Worm (Caenorhabditis elegans) whole organism, young adult: ENCODE measurements around the gene gcy-1.

ENCODE experiments used
- B0336.3 ChIP-seq: fragments of 200-800 bp; sonication (Bioruptor generic); IDR thresholded peaks from 2 replicates; pipeline ENCODE4 v1.3.6; 2022; ENCODE audit warnings: missing genetic modification characterization, missing compliant biosample characterization
- C17E4.6 ChIP-seq: fragments of 200-800 bp; sonication (Bioruptor generic); IDR thresholded peaks from 2 replicates; pipeline ENCODE4 v1.3.6; 2022; ENCODE audit warnings: missing genetic modification reagents, missing genetic modification characterization, missing compliant biosample characterization
- F10E7.11 ChIP-seq: sonication (generic microtip); optimal IDR thresholded peaks from 2 replicates; lab custom pipeline; 2017; ENCODE audit warnings: mild to moderate bottlenecking, missing genetic modification characterization, moderate library complexity, missing compliant biosample characterization
- F39B2.1 ChIP-seq: fragments of 200-800 bp; sonication (Bioruptor generic); IDR thresholded peaks from 2 replicates; pipeline ENCODE4 v1.3.6; 2022; ENCODE audit warnings: missing genetic modification reagents, missing genetic modification characterization, missing compliant biosample characterization
- Y53F4B.3 ChIP-seq: fragments of 200-800 bp; sonication (Bioruptor generic); IDR thresholded peaks from 2 replicates; pipeline ENCODE4 v1.3.6; 2022; ENCODE audit warnings: missing genetic modification reagents, missing genetic modification characterization, missing compliant biosample characterization
- Y67H2A.10 ChIP-seq: fragments of 200-800 bp; sonication (Bioruptor generic); conservative IDR thresholded peaks from 2 replicates; pipeline ENCODE4 v1.3.6; 2022; ENCODE audit warnings: missing genetic modification reagents, missing genetic modification characterization, missing compliant biosample characterization
- Y95B8A.8 ChIP-seq: fragments of 200-800 bp; sonication (Bioruptor generic); IDR thresholded peaks from 2 replicates; pipeline ENCODE4 v1.3.6; 2022; ENCODE audit warnings: missing genetic modification reagents, missing genetic modification characterization, missing compliant biosample characterization
- ZK185.1 ChIP-seq: sonication (generic microtip); optimal IDR thresholded peaks from 2 replicates; lab custom pipeline; 2016; ENCODE audit warnings: mild to moderate bottlenecking, missing genetic modification characterization, missing compliant biosample characterization; ENCODE audit not compliant: poor library complexity, severe bottlenecking
- aptf-2 ChIP-seq: fragments of 200-800 bp; sonication (Bioruptor generic); conservative IDR thresholded peaks from 2 replicates; pipeline ENCODE4 v1.3.6; 2022; ENCODE audit warnings: missing genetic modification reagents, missing genetic modification characterization, missing compliant biosample characterization
- attf-5 ChIP-seq: fragments of 200-800 bp; sonication (Bioruptor generic); optimal IDR thresholded peaks from 2 replicates; lab custom pipeline; 2018; ENCODE audit warnings: mild to moderate bottlenecking, missing genetic modification characterization, missing compliant biosample characterization
- ceh-27 ChIP-seq: fragments of 200-800 bp; sonication (Bioruptor generic); optimal IDR thresholded peaks from 2 replicates; lab custom pipeline; 2018; ENCODE audit warnings: mild to moderate bottlenecking, missing genetic modification characterization, moderate library complexity, missing compliant biosample characterization
- ceh-40 ChIP-seq: fragments of 200-800 bp; sonication (Bioruptor generic); IDR thresholded peaks from 2 replicates; pipeline ENCODE4 v1.3.6; 2022; ENCODE audit warnings: missing genetic modification characterization, missing compliant biosample characterization
- ceh-58 ChIP-seq: fragments of 200-800 bp; sonication (Bioruptor generic); IDR thresholded peaks from 2 replicates; pipeline ENCODE4 v1.3.6; 2022; ENCODE audit warnings: missing genetic modification characterization, missing compliant biosample characterization
- ceh-79 ChIP-seq: sonication (generic microtip); optimal IDR thresholded peaks from 2 replicates; lab custom pipeline; 2017; ENCODE audit warnings: mild to moderate bottlenecking, missing genetic modification characterization, missing compliant biosample characterization
- chd-7 ChIP-seq: sonication (generic microtip); optimal IDR thresholded peaks from 2 replicates; lab custom pipeline; 2016; ENCODE audit warnings: mild to moderate bottlenecking, missing genetic modification characterization, moderate library complexity, missing compliant biosample characterization
- die-1 ChIP-seq: sonication (generic microtip); optimal IDR thresholded peaks from 2 replicates; lab custom pipeline; 2016; ENCODE audit warnings: missing genotype, mild to moderate bottlenecking, missing genetic modification characterization, missing compliant biosample characterization
- dpff-1 ChIP-seq: sonication (generic microtip); optimal IDR thresholded peaks from 2 replicates; lab custom pipeline; 2017; ENCODE audit warnings: mild to moderate bottlenecking, missing genetic modification characterization, missing compliant biosample characterization
- dpl-1 ChIP-seq: fragments of 150-350 bp; optimal IDR thresholded peaks from 2 replicates; lab custom pipeline; 2014; ENCODE audit warnings: missing biosample characterization, missing genetic modification reagents, missing genetic modification characterization
- efl-1 ChIP-seq: fragments of 150-350 bp; optimal IDR thresholded peaks from 2 replicates; lab custom pipeline; 2014; ENCODE audit warnings: missing biosample characterization, missing genetic modification reagents, missing genetic modification characterization
- egl-44 ChIP-seq: fragments of 200-800 bp; sonication (Bioruptor generic); IDR thresholded peaks from 2 replicates; pipeline ENCODE4 v1.3.6; 2022; ENCODE audit warnings: missing genetic modification reagents, missing genetic modification characterization, missing compliant biosample characterization
- hmg-1.2 ChIP-seq: fragments of 200-800 bp; sonication (Bioruptor generic); IDR thresholded peaks from 2 replicates; pipeline ENCODE4 v1.3.6; 2022; ENCODE audit warnings: missing genetic modification reagents, missing genetic modification characterization, missing compliant biosample characterization
- hmg-20 ChIP-seq: fragments of 200-800 bp; sonication (Bioruptor generic); IDR thresholded peaks from 2 replicates; pipeline ENCODE4 v1.3.6; 2022; ENCODE audit warnings: missing genetic modification reagents, missing genetic modification characterization, missing compliant biosample characterization
- let-607 ChIP-seq, 2 experiments: fragments of 200-800 bp in 1 of 2; sonication (Bioruptor generic) in 1 of 2; sonication (generic microtip) in 1 of 2; optimal IDR thresholded peaks; 2 replicates each; lab custom pipeline; 2016 to 2018; ENCODE audit warnings: mild to moderate bottlenecking in 2 of 2, missing compliant biosample characterization in 2 of 2, missing genetic modification characterization in 2 of 2, moderate library complexity in 2 of 2, missing genotype in 1 of 2
- lin-40 ChIP-seq: sonication (generic microtip); optimal IDR thresholded peaks from 2 replicates; lab custom pipeline; 2016; ENCODE audit warnings: missing genetic modification characterization, mild to moderate bottlenecking, missing compliant biosample characterization, missing genotype, missing genetic modification reagents
- lin-54 ChIP-seq: fragments of 200-800 bp; sonication (Bioruptor generic); optimal IDR thresholded peaks from 2 replicates; lab custom pipeline; 2018; ENCODE audit warnings: mild to moderate bottlenecking, missing genetic modification characterization, missing compliant biosample characterization
- lsy-27 ChIP-seq: sonication (generic microtip); optimal IDR thresholded peaks from 2 replicates; lab custom pipeline; 2017; ENCODE audit warnings: missing genetic modification characterization, mild to moderate bottlenecking, missing compliant biosample characterization, antibody characterized with exemption, missing genotype, borderline replicate concordance; ENCODE audit not compliant: insufficient read depth
- mes-4 ChIP-seq: sonication (generic microtip); optimal IDR thresholded peaks from 2 replicates; lab custom pipeline; 2016; ENCODE audit warnings: missing genotype, missing genetic modification characterization, missing compliant biosample characterization
- mxl-1 ChIP-seq: sonication (generic microtip); optimal IDR thresholded peaks from 2 replicates; lab custom pipeline; 2016; ENCODE audit warnings: missing genetic modification characterization, missing compliant biosample characterization
- nhr-120 ChIP-seq: fragments of 200-800 bp; sonication (Bioruptor generic); IDR thresholded peaks from 2 replicates; pipeline ENCODE4 v1.3.6; 2022; ENCODE audit warnings: missing genetic modification characterization, missing compliant biosample characterization
- nhr-179 ChIP-seq: sonication (generic microtip); optimal IDR thresholded peaks from 2 replicates; lab custom pipeline; 2016; ENCODE audit warnings: mild to moderate bottlenecking, missing genetic modification characterization, missing compliant biosample characterization
- nhr-27 ChIP-seq: fragments of 200-800 bp; sonication (Bioruptor generic); optimal IDR thresholded peaks from 2 replicates; lab custom pipeline; 2018; ENCODE audit warnings: mild to moderate bottlenecking, missing genetic modification characterization, moderate library complexity, missing compliant biosample characterization
- nhr-80 ChIP-seq: sonication (generic microtip); optimal IDR thresholded peaks from 2 replicates; lab custom pipeline; 2016; ENCODE audit warnings: missing genetic modification characterization, missing compliant biosample characterization
- nhr-90 ChIP-seq: sonication (generic microtip); optimal IDR thresholded peaks from 2 replicates; lab custom pipeline; 2016; ENCODE audit warnings: missing genotype, mild to moderate bottlenecking, missing genetic modification characterization, missing compliant biosample characterization
- pbrm-1 ChIP-seq: fragments of 200-800 bp; sonication (Bioruptor generic); IDR thresholded peaks from 2 replicates; pipeline ENCODE4 v1.3.6; 2022; ENCODE audit warnings: missing genetic modification reagents, missing genetic modification characterization, missing compliant biosample characterization
- pha-4 ChIP-seq: fragments of 150-350 bp; sonication (generic microtip); optimal IDR thresholded peaks from 2 replicates; lab custom pipeline; 2014; ENCODE audit warnings: missing biosample characterization, missing genetic modification reagents, missing genetic modification characterization
- rpc-1 ChIP-seq, 2 experiments: fragments of 150-350 bp in 1 of 2; sonication (generic microtip) in 1 of 2; optimal IDR thresholded peaks; 2 replicates each; lab custom pipeline; 2014 to 2018; ENCODE audit warnings: missing biosample characterization in 1 of 2, missing genetic modification characterization in 1 of 2, missing genetic modification reagents in 1 of 2, missing genotype in 1 of 2
- sdz-38 ChIP-seq: sonication (generic microtip); optimal IDR thresholded peaks from 2 replicates; lab custom pipeline; 2016; ENCODE audit warnings: missing genotype, missing genetic modification characterization, missing compliant biosample characterization
- snpc-1.1 ChIP-seq: sonication (generic microtip); optimal IDR thresholded peaks from 2 replicates; lab custom pipeline; 2017; ENCODE audit warnings: missing genetic modification characterization, mild to moderate bottlenecking, missing compliant biosample characterization, antibody characterized with exemption, moderate library complexity, missing genotype, missing genetic modification reagents; ENCODE audit not compliant: insufficient read depth
- snpc-4 ChIP-seq, 5 experiments: fragments of 150-350 bp in 1 of 5; sonication (generic microtip) in 4 of 5; optimal IDR thresholded peaks; 2 replicates each; lab custom pipeline; 2014 to 2018; ENCODE audit warnings: missing genetic modification characterization in 5 of 5, missing biosample characterization in 3 of 5, antibody characterized with exemption in 2 of 5, mild to moderate bottlenecking in 2 of 5, missing compliant biosample characterization in 2 of 5, missing genotype in 2 of 5, moderate library complexity in 2 of 5, missing genetic modification reagents in 1 of 5
- sptf-2 ChIP-seq: fragments of 200-800 bp; sonication (Bioruptor generic); optimal IDR thresholded peaks from 2 replicates; lab custom pipeline; 2018; ENCODE audit warnings: mild to moderate bottlenecking, missing genetic modification characterization, missing compliant biosample characterization
- tlf-1 ChIP-seq: fragments of 200-800 bp; sonication (Bioruptor generic); optimal IDR thresholded peaks from 2 replicates; lab custom pipeline; 2018; ENCODE audit warnings: mild to moderate bottlenecking, missing genetic modification characterization, missing compliant biosample characterization
- unc-130 ChIP-seq: sonication (generic microtip); optimal IDR thresholded peaks from 2 replicates; lab custom pipeline; 2016; ENCODE audit warnings: missing genetic modification reagents, missing genetic modification characterization, missing compliant biosample characterization
- unc-62 ChIP-seq: fragments of 150-350 bp; optimal IDR thresholded peaks from 2 replicates; lab custom pipeline; 2014; ENCODE audit warnings: missing biosample characterization, missing genetic modification reagents, missing genetic modification characterization
- ztf-22 ChIP-seq: fragments of 200-800 bp; sonication (Bioruptor generic); optimal IDR thresholded peaks from 2 replicates; lab custom pipeline; 2018; ENCODE audit warnings: mild to moderate bottlenecking, missing genetic modification characterization, moderate library complexity, missing compliant biosample characterization
- ztf-3 ChIP-seq: fragments of 200-800 bp; sonication (Bioruptor generic); optimal IDR thresholded peaks from 2 replicates; lab custom pipeline; 2018; ENCODE audit warnings: mild to moderate bottlenecking, missing genetic modification characterization, missing compliant biosample characterization

gcy-1 gene

ce11 chrII:9516836-9517235 is at the start of gene gcy-1:
Gene gcy-1 (minus strand): TSS chrII:9516936.
- TF ChIP-seq pha-4 (tag; lab: Kevin White, UChicago) (no peak), Y95B8A.8 (no peak), unc-130 (GFP tag; lab: Kevin White, UChicago) (no peak), sdz-38 (no peak), F39B2.1 (GFP tag; lab: Robert Waterston, UW) (no peak), egl-44 (no peak), C17E4.6 (GFP tag; lab: Robert Waterston, UW) (no peak), ztf-3 (no peak)

- TF ChIP-seq ceh-79 (tag; lab: Kevin White, UChicago) (no peak), egl-44 (peak; percentile 79), ceh-58 (GFP tag; lab: Robert Waterston, UW) (0 out of 2 replicates have a peak, but pooled peaks have one; percentile 67), pbrm-1 (GFP tag; lab: Robert Waterston, UW) (peak; percentile 77), C17E4.6 (GFP tag; lab: Robert Waterston, UW) (peak; percentile 49; the same call in 1 of the 2 replicates), ZK185.1 (tag; lab: Kevin White, UChicago) (peak; percentile 56), dpl-1 (peak; percentile 0), ztf-22 (GFP tag; lab: Kevin White, UChicago) (no peak), unc-62 (GFP tag; lab: Kevin White, UChicago) (no peak), snpc-4 (GFP tag; optimal IDR thresholded peaks at IDR 0.05; lab: Kevin White, UChicago) (peak; percentile 63), snpc-4 (tag; optimal IDR thresholded peaks at IDR 0.05; lab: Kevin White, UChicago) (peak in 3 of 4 experiments; percentile 44 to 74 (median 65)), attf-5 (GFP tag; lab: Kevin White, UChicago) (peak; percentile 61), ceh-40 (GFP tag; lab: Robert Waterston, UW) (no peak), lsy-27 (tag; lab: Kevin White, UChicago) (no peak), hmg-20 (no peak), mxl-1 (tag; lab: Kevin White, UChicago) (peak; percentile 90), B0336.3 (GFP tag; lab: Robert Waterston, UW) (peak; percentile 50; the same call in 1 of the 2 replicates), Y67H2A.10 (peak; percentile 46; the same call in 1 of the 2 replicates), lin-40 (tag; lab: Kevin White, UChicago) (peak; percentile 62), nhr-80 (tag; lab: Kevin White, UChicago) (peak; percentile 31), rpc-1 (optimal IDR thresholded peaks at IDR 0.05; lab: Kevin White, UChicago) (peak; percentile 83), rpc-1 (tag; optimal IDR thresholded peaks at IDR 0.05; lab: Kevin White, UChicago) (peak; percentile 95), aptf-2 (GFP tag; lab: Robert Waterston, UW) (0 out of 2 replicates have a peak, but pooled peaks have one; percentile 65), hmg-1.2 (GFP tag; lab: Robert Waterston, UW) (peak; percentile 72), nhr-120 (GFP tag; lab: Robert Waterston, UW) (0 out of 2 replicates have a peak, but pooled peaks have one; percentile 81), snpc-1.1 (tag; lab: Kevin White, UChicago) (no peak), F10E7.11 (no peak), lin-54 (GFP tag; lab: Kevin White, UChicago) (peak; percentile 48), chd-7 (tag; lab: Kevin White, UChicago) (peak; percentile 80), ceh-27 (GFP tag; lab: Kevin White, UChicago) (peak; percentile 79), efl-1 (GFP tag; lab: Kevin White, UChicago) (no peak), unc-130 (GFP tag; lab: Kevin White, UChicago) (peak; percentile 49), mes-4 (peak; percentile 58), tlf-1 (GFP tag; lab: Kevin White, UChicago) (peak; percentile 6), Y53F4B.3 (GFP tag; lab: Robert Waterston, UW) (no peak), nhr-179 (no peak), dpff-1 (tag; lab: Kevin White, UChicago) (no peak), die-1 (peak; percentile 90), sptf-2 (GFP tag; lab: Kevin White, UChicago) (peak; percentile 12), nhr-27 (tag; lab: Kevin White, UChicago) (no peak), let-607 (tag; optimal IDR thresholded peaks at IDR 0.05; lab: Kevin White, UChicago) (peak in 1 of 2 experiments; percentile 48), nhr-90 (tag; lab: Kevin White, UChicago) (peak; percentile 90)
These were observed 49.3 kb upstream of the gcy-1 start for ce11 chrII:9566045-9566444.
